Worm (Caenorhabditis elegans) whole organism, L3 larva: Measurements from ENCODE around the gene F44G4.6.

Experiments
- R02D3.7 ChIP-seq: fragments of 150-350 bp; optimal IDR thresholded peaks from 2 replicates; lab custom pipeline; 2014; ENCODE audit warnings: missing biosample characterization, missing genetic modification characterization
- ZK546.5 ChIP-seq: sonication (generic microtip); optimal IDR thresholded peaks from 2 replicates; lab custom pipeline; 2017; ENCODE audit warnings: missing biosample characterization, missing genetic modification characterization
- aly-2 ChIP-seq: fragments of 150-350 bp; optimal IDR thresholded peaks from 2 replicates; lab custom pipeline; 2014; ENCODE audit warnings: missing biosample characterization, missing genetic modification characterization
- ceh-28 ChIP-seq: fragments of 150-350 bp; optimal IDR thresholded peaks from 2 replicates; lab custom pipeline; 2014; ENCODE audit warnings: missing biosample characterization, missing genetic modification reagents, missing genetic modification characterization
- ceh-82 ChIP-seq: fragments of 150-350 bp; optimal IDR thresholded peaks from 2 replicates; lab custom pipeline; 2014; ENCODE audit warnings: missing biosample characterization, missing genetic modification characterization
- daf-12 ChIP-seq: fragments of 150-350 bp; optimal IDR thresholded peaks from 2 replicates; lab custom pipeline; 2014; ENCODE audit warnings: missing biosample characterization, missing genetic modification reagents, missing genetic modification characterization
- egl-27 ChIP-seq: sonication (generic microtip); optimal IDR thresholded peaks from 4 replicates; lab custom pipeline; 2017; ENCODE audit warnings: missing biosample characterization, missing genetic modification reagents, missing genetic modification characterization
- egl-5 ChIP-seq: fragments of 150-350 bp; optimal IDR thresholded peaks from 2 replicates; lab custom pipeline; 2017; ENCODE audit warnings: missing biosample characterization, missing genetic modification reagents, missing genetic modification characterization, inconsistent platforms
- elt-1 ChIP-seq: fragments of 150-350 bp; optimal IDR thresholded peaks from 2 replicates; lab custom pipeline; 2014; ENCODE audit warnings: missing biosample characterization, missing genetic modification characterization
- elt-2 ChIP-seq: sonication (generic microtip); optimal IDR thresholded peaks from 2 replicates; lab custom pipeline; 2016; ENCODE audit warnings: missing genetic modification reagents, mild to moderate bottlenecking, missing genetic modification characterization, missing compliant biosample characterization
- elt-3 ChIP-seq, 3 experiments: fragments of 150-350 bp in 1 of 3; sonication (generic microtip) in 2 of 3; optimal IDR thresholded peaks; 2 replicates in 2 of 3; 4 replicates in 1 of 3; lab custom pipeline; 2014 to 2017; ENCODE audit warnings: missing biosample characterization in 3 of 3, missing genetic modification characterization in 3 of 3
- eor-1 ChIP-seq, 2 experiments: fragments of 150-350 bp; optimal IDR thresholded peaks; 2 replicates each; lab custom pipeline; 2014 to 2018; ENCODE audit warnings: missing biosample characterization in 2 of 2, missing genetic modification characterization in 2 of 2
- fkh-10 ChIP-seq: sonication (generic microtip); optimal IDR thresholded peaks from 2 replicates; lab custom pipeline; 2017; ENCODE audit warnings: missing biosample characterization, missing genetic modification reagents, missing genetic modification characterization
- fos-1 ChIP-seq: fragments of 150-350 bp; optimal IDR thresholded peaks from 2 replicates; lab custom pipeline; 2014; ENCODE audit warnings: missing biosample characterization, missing genetic modification characterization
- hmg-11 ChIP-seq: sonication (generic microtip); optimal IDR thresholded peaks from 2 replicates; lab custom pipeline; 2016; ENCODE audit warnings: missing genetic modification characterization, missing compliant biosample characterization
- jun-1 ChIP-seq: fragments of 150-350 bp; optimal IDR thresholded peaks from 2 replicates; lab custom pipeline; 2014; ENCODE audit warnings: missing biosample characterization, missing genetic modification reagents, missing genetic modification characterization
- lin-39 ChIP-seq: fragments of 150-350 bp; optimal IDR thresholded peaks from 2 replicates; lab custom pipeline; 2018; ENCODE audit warnings: missing biosample characterization, missing genetic modification reagents, missing genetic modification characterization
- lsy-12 ChIP-seq: sonication (generic microtip); optimal IDR thresholded peaks from 2 replicates; lab custom pipeline; 2016; ENCODE audit warnings: mild to moderate bottlenecking, missing genetic modification characterization, missing compliant biosample characterization
- mml-1 ChIP-seq: fragments of 150-350 bp; sonication (generic microtip); optimal IDR thresholded peaks from 3 replicates; lab custom pipeline; 2014; ENCODE audit warnings: missing biosample characterization, missing genetic modification characterization
- nhr-11 ChIP-seq: fragments of 150-350 bp; optimal IDR thresholded peaks from 2 replicates; lab custom pipeline; 2014; ENCODE audit warnings: missing biosample characterization, missing genetic modification characterization
- nhr-12 ChIP-seq: fragments of 150-350 bp; optimal IDR thresholded peaks from 2 replicates; lab custom pipeline; 2014; ENCODE audit warnings: missing biosample characterization, missing genetic modification characterization
- nhr-25 ChIP-seq: sonication (generic microtip); optimal IDR thresholded peaks from 2 replicates; lab custom pipeline; 2017; ENCODE audit warnings: missing biosample characterization, missing genetic modification characterization
- nhr-28 ChIP-seq: fragments of 150-350 bp; optimal IDR thresholded peaks from 2 replicates; lab custom pipeline; 2014; ENCODE audit warnings: missing biosample characterization, missing genetic modification characterization
- nhr-43 ChIP-seq: sonication (generic microtip); optimal IDR thresholded peaks from 2 replicates; lab custom pipeline; 2016; ENCODE audit warnings: mild to moderate bottlenecking, missing genetic modification characterization, missing compliant biosample characterization; ENCODE audit not compliant: poor library complexity, severe bottlenecking
- nhr-76 ChIP-seq: fragments of 150-350 bp; sonication (generic microtip); optimal IDR thresholded peaks from 5 replicates; lab custom pipeline; 2014; ENCODE audit warnings: missing biosample characterization, missing genetic modification characterization
- pha-4 ChIP-seq: fragments of 150-350 bp; optimal IDR thresholded peaks from 2 replicates; lab custom pipeline; 2014; ENCODE audit warnings: missing biosample characterization, missing genetic modification reagents, missing genetic modification characterization
- pqm-1 ChIP-seq: fragments of 150-350 bp; optimal IDR thresholded peaks from 2 replicates; lab custom pipeline; 2017; ENCODE audit warnings: missing biosample characterization, missing genetic modification characterization, inconsistent platforms
- skn-1 ChIP-seq: fragments of 150-350 bp; optimal IDR thresholded peaks from 2 replicates; lab custom pipeline; 2014; ENCODE audit warnings: missing biosample characterization, missing genetic modification characterization
- snpc-4 ChIP-seq: fragments of 150-350 bp; optimal IDR thresholded peaks from 2 replicates; lab custom pipeline; 2014; ENCODE audit warnings: missing biosample characterization, missing genetic modification characterization
- tbx-2 ChIP-seq: sonication (generic microtip); optimal IDR thresholded peaks from 2 replicates; lab custom pipeline; 2016; ENCODE audit warnings: mild to moderate bottlenecking, missing genetic modification characterization, missing compliant biosample characterization
- unc-39 ChIP-seq: sonication (generic microtip); optimal IDR thresholded peaks from 4 replicates; lab custom pipeline; 2017; ENCODE audit warnings: missing biosample characterization, missing genetic modification characterization
- unc-62 ChIP-seq: fragments of 150-350 bp; sonication (generic microtip); optimal IDR thresholded peaks from 4 replicates; lab custom pipeline; 2014; ENCODE audit warnings: missing biosample characterization, missing genetic modification reagents, missing genetic modification characterization
- zag-1 ChIP-seq: fragments of 150-350 bp; optimal IDR thresholded peaks from 2 replicates; lab custom pipeline; 2014; ENCODE audit warnings: missing biosample characterization, missing genetic modification characterization
- ztf-11 ChIP-seq: fragments of 150-350 bp; optimal IDR thresholded peaks from 2 replicates; lab custom pipeline; 2014; ENCODE audit warnings: missing biosample characterization, missing genetic modification characterization
- ztf-4 ChIP-seq: fragments of 150-350 bp; optimal IDR thresholded peaks from 2 replicates; lab custom pipeline; 2014; ENCODE audit warnings: missing biosample characterization, missing genetic modification characterization

The F44G4.6 gene

ce11 chrII:9001743-9002222 is at the start of gene F44G4.6:
F44G4.6 (minus strand) TSS chrII:9001793.
- TF ChIP-seq ceh-82 (tag; lab: Kevin White, UChicago) (no peak), pha-4 (tag; lab: Kevin White, UChicago) (no peak), ZK546.5 (tag; lab: Kevin White, UChicago) (no peak), ceh-28 (no peak), daf-12 (tag; lab: Kevin White, UChicago) (no peak), lsy-12 (tag; lab: Kevin White, UChicago) (no peak), ztf-11 (no peak), nhr-25 (tag; lab: Kevin White, UChicago) (no peak), jun-1 (tag; lab: Kevin White, UChicago) (no peak), pqm-1 (tag; lab: Kevin White, UChicago) (no peak)

DNA sequence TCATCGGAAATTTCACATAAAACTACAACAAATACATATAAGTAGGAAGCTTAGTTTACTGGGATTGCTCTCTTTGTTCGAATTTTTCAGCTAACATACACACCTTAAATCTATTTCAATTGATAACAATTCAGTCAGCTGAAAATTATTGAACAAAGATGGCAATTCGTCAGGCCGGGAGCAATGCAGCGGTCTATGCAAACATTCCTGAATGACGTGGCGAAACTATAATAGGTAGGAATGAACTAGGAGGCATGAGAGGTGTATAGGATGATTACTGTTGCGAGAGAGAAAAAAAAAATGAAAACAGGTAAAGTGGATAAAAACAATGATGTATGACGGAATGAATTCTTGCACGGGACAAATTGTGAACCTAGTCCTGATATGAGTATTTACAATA is 40.5 kb upstream of the F44G4.6 start:
- TF ChIP-seq nhr-43 (tag; lab: Kevin White, UChicago) (no peak), nhr-76 (tag; lab: Kevin White, UChicago) (no peak), pha-4 (tag; lab: Kevin White, UChicago) (no peak), elt-1 (no peak), fos-1 (no peak), egl-27 (tag; lab: Kevin White, UChicago) (no peak), tbx-2 (tag; lab: Kevin White, UChicago) (no peak), hmg-11 (tag; lab: Kevin White, UChicago) (no peak), elt-3 (tag; optimal IDR thresholded peaks at IDR 0.05; lab: Kevin White, UChicago) (no peak), elt-2 (tag; lab: Kevin White, UChicago) (peak; percentile 34), eor-1 (tag; optimal IDR thresholded peaks at IDR 0.05; lab: Kevin White, UChicago) (no peak), pqm-1 (tag; lab: Kevin White, UChicago) (peak; percentile 62)

ce11 chrII:9041306-9041705 is 39.7 kb upstream of the F44G4.6 start, which contains the start of gene F37B12.3:
F37B12.3 (minus strand) TSS chrII:9041406.
- no peak for TF ChIP-seq lin-39
- no peak for TF ChIP-seq snpc-4 (tag; lab: Kevin White, UChicago)
- TF ChIP-seq ztf-4 (tag; lab: Kevin White, UChicago), result no peak
- TF ChIP-seq skn-1 (tag; lab: Kevin White, UChicago), result no peak
- no peak for TF ChIP-seq nhr-28 (tag; lab: Kevin White, UChicago)
- no peak for TF ChIP-seq zag-1 (tag; lab: Kevin White, UChicago)
- TF ChIP-seq aly-2 (tag; lab: Kevin White, UChicago), result no peak
- no peak for TF ChIP-seq mml-1 (tag; lab: Kevin White, UChicago)
- no peak for TF ChIP-seq hmg-11 (tag; lab: Kevin White, UChicago)
- TF ChIP-seq nhr-76 (tag; lab: Kevin White, UChicago), result no peak
- no peak for TF ChIP-seq unc-39 (tag; lab: Kevin White, UChicago)
- no peak for TF ChIP-seq nhr-12 (tag; lab: Kevin White, UChicago)
- no peak for TF ChIP-seq unc-62 (GFP tag; lab: Kevin White, UChicago)
- no peak for TF ChIP-seq jun-1 (tag; lab: Kevin White, UChicago)

DNA sequence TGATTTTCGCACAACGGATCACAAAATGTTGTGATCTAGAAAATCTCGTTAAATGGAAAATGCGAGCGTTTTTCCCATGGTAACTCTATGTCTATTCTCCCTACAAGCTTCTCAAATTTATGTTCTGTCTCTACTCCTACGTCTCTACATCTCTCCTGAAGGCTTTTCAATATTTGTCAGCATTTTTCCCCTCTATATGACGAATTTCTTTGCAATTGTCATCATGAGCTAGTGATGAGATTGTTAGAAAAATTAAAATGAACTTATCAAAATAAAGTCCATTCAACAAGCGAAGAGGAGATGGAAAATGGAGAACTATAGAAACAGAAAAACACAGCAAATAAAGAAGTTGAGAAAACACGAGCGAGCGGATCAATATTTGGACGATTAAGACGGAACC is 37.1 kb upstream of the F44G4.6 start:
- TF ChIP-seq nhr-11 (tag; lab: Kevin White, UChicago) (no peak), pha-4 (tag; lab: Kevin White, UChicago) (peak; percentile 22), skn-1 (tag; lab: Kevin White, UChicago) (peak; percentile 96)

ce11 chrII:9038201-9038600 is 36.6 kb upstream of the F44G4.6 start, which contains the start of gene gcs-1:
gcs-1 (minus strand) TSS chrII:9038301.
- no peak for TF ChIP-seq egl-5 (tag; lab: Kevin White, UChicago)
- no peak for TF ChIP-seq R02D3.7
- no peak for TF ChIP-seq zag-1 (tag; lab: Kevin White, UChicago)
- TF ChIP-seq elt-3 (tag; optimal IDR thresholded peaks at IDR 0.05; lab: Kevin White, UChicago), result no peak
- TF ChIP-seq aly-2 (tag; lab: Kevin White, UChicago), result no peak
- TF ChIP-seq fkh-10, result no peak
- TF ChIP-seq pqm-1 (tag; lab: Kevin White, UChicago), result no peak
- no peak for TF ChIP-seq nhr-12 (tag; lab: Kevin White, UChicago)
